Worm (Caenorhabditis elegans) whole organism, mixed stage, embryonic: Measurements from ENCODE around the gene clec-239.

Experiments used
- nhr-237 ChIP-seq: fragments of 150-350 bp; optimal IDR thresholded peaks from 2 replicates; lab custom pipeline; 2014; ENCODE audit warnings: missing biosample characterization, missing genetic modification characterization
- nhr-76 ChIP-seq: sonication (generic microtip); optimal IDR thresholded peaks from 2 replicates; lab custom pipeline; 2017; ENCODE audit warnings: missing biosample characterization, missing genetic modification characterization
- unc-39 ChIP-seq: fragments of 150-350 bp; optimal IDR thresholded peaks from 2 replicates; lab custom pipeline; 2014; ENCODE audit warnings: missing biosample characterization, missing genetic modification characterization
- unc-62 ChIP-seq: fragments of 150-350 bp; optimal IDR thresholded peaks from 2 replicates; lab custom pipeline; 2014; ENCODE audit warnings: missing biosample characterization, missing genetic modification reagents, missing genetic modification characterization
- zip-8 ChIP-seq: fragments of 150-350 bp; optimal IDR thresholded peaks from 2 replicates; lab custom pipeline; 2014; ENCODE audit warnings: missing biosample characterization, missing genetic modification characterization

- no peak for TF ChIP-seq zip-8 (tag; lab: Kevin White, UChicago)
- no peak for TF ChIP-seq nhr-237 (tag; lab: Kevin White, UChicago)
- TF ChIP-seq unc-39 (tag; lab: Kevin White, UChicago): no peak
- TF ChIP-seq unc-62 (GFP tag; lab: Kevin White, UChicago): no peak
- TF ChIP-seq nhr-76 (tag; lab: Kevin White, UChicago): no peak
Measured at ce11 chrV:16972134-16972533, 15.8 kb downstream of the clec-239 start, which contains the start of gene srh-119.
